Fruit fly (Drosophila melanogaster): ENCODE results near the gene CG14073.

CG14073 gene

dm6 chr3L:18781653-18782629 is 38.5 kb downstream of the CG14073 start (continued):
- TF ChIP-seq CoRest (tag; optimal IDR thresholded peaks at IDR 0.05) (peak; percentile 82), Hey (tag; optimal IDR thresholded peaks at IDR 0.05) (no peak), CG3838 (GFP tag; optimal IDR thresholded peaks at IDR 0.05) (no peak), CG4424 (GFP tag; optimal IDR thresholded peaks at IDR 0.05) (peak; percentile 46), CrebB (tag; optimal IDR thresholded peaks at IDR 0.05) (no peak), Optix (GFP tag; IDR thresholded peaks at IDR 0.05) (no peak), CG17829 (tag; optimal IDR thresholded peaks at IDR 0.05) (peak; percentile 6), CG10431 (GFP tag; optimal IDR thresholded peaks at IDR 0.05) (no peak), CG14050 (GFP tag; IDR thresholded peaks at IDR 0.05) (peak; percentile 47; the same call in 2 of the 3 replicates), Sry-δ (GFP tag; optimal IDR thresholded peaks at IDR 0.05) (no peak), CG3281 (GFP tag; optimal IDR thresholded peaks at IDR 0.05) (peak; percentile 4), Ssrp (tag; optimal IDR thresholded peaks at IDR 0.05) (peak; percentile 43), CG6175 (GFP tag; IDR thresholded peaks at IDR 0.05) (no peak), CHES-1-like (GFP tag; optimal IDR thresholded peaks at IDR 0.05) (no peak), D19A (tag; optimal IDR thresholded peaks at IDR 0.05) (no peak), Mad (GFP tag; optimal IDR thresholded peaks at IDR 0.05) (no peak), CG8281 (tag; optimal IDR thresholded peaks at IDR 0.05) (peak; percentile 55), CG11696 (GFP tag; IDR thresholded peaks at IDR 0.05) (no peak; the same call in 1 of the 2 replicates), CG14965 (GFP tag; optimal IDR thresholded peaks at IDR 0.05; ENCODE audit: borderline replicate concordance) (no peak), tx (GFP tag; optimal IDR thresholded peaks at IDR 0.05) (no peak), CG7745 (tag; optimal IDR thresholded peaks at IDR 0.05) (no peak), CG4730 (GFP tag; IDR thresholded peaks at IDR 0.05) (peak; percentile 15; the same call in 1 of the 2 replicates), mld (GFP tag; IDR thresholded peaks at IDR 0.05; ENCODE audit: partially characterized antibody) (no peak), CG15011 (GFP tag; optimal IDR thresholded peaks at IDR 0.05) (peak; percentile 4), Antp (GFP tag; optimal IDR thresholded peaks at IDR 0.05) (no peak), Hsf (GFP tag; optimal IDR thresholded peaks at IDR 0.05) (peak; percentile 31), fu2 (GFP tag; optimal IDR thresholded peaks at IDR 0.05) (no peak), CG9817 (tag; optimal IDR thresholded peaks at IDR 0.05) (peak; percentile 19), CG1832 (GFP tag; optimal IDR thresholded peaks at IDR 0.05) (no peak), B-H1 (GFP tag; IDR thresholded peaks at IDR 0.05) (peak; percentile 37; the same call in 2 of the 3 replicates), CG9876 (GFP tag; optimal IDR thresholded peaks at IDR 0.05) (no peak), Scr (GFP tag; IDR thresholded peaks at IDR 0.05; ENCODE audit: partially characterized antibody) (no peak), kah (GFP tag; optimal IDR thresholded peaks at IDR 0.05) (no peak), run (tag; optimal IDR thresholded peaks at IDR 0.05) (peak; percentile 51), CG6791 (GFP tag; IDR thresholded peaks at IDR 0.05; ENCODE audit: partially characterized antibody) (no peak), ERR (GFP tag; optimal IDR thresholded peaks at IDR 0.05) (no peak), dpn (GFP tag; optimal IDR thresholded peaks at IDR 0.05) (peak; percentile 37 to 44), nerfin-2 (GFP tag; IDR thresholded peaks at IDR 0.05; ENCODE audit: partially characterized antibody) (no peak), gcm2 (GFP tag; optimal IDR thresholded peaks at IDR 0.05) (no peak), pita (GFP tag; optimal IDR thresholded peaks at IDR 0.05) (no peak), CG42726 (GFP tag; IDR thresholded peaks at IDR 0.05; ENCODE audit: partially characterized antibody) (no peak), Stat92E (GFP tag; optimal IDR thresholded peaks at IDR 0.05) (no peak), CG4820 (GFP tag; optimal IDR thresholded peaks at IDR 0.05) (peak; percentile 23), ab (GFP tag; optimal IDR thresholded peaks at IDR 0.05) (no peak), CG17802 (tag; optimal IDR thresholded peaks at IDR 0.05) (no peak), vvl (GFP tag; IDR thresholded peaks at IDR 0.05) (no peak), CG13287 (GFP tag; IDR thresholded peaks at IDR 0.05; ENCODE audit: partially characterized antibody) (peak; percentile 40; the same call in 1 of the 2 replicates), CG13123 (GFP tag; optimal IDR thresholded peaks at IDR 0.05) (no peak)

Measured in whole organism, embryonic.